Worm (Caenorhabditis elegans) whole organism, mixed stage, embryonic: ENCODE measurements around the gene wars-1.

Experiments
- M03D4.4 ChIP-seq: sonication (generic microtip); optimal IDR thresholded peaks from 2 replicates; lab custom pipeline; 2017; ENCODE audit warnings: mild to moderate bottlenecking, missing genetic modification characterization, missing compliant biosample characterization
- blmp-1 ChIP-seq: fragments of 150-350 bp; optimal IDR thresholded peaks from 2 replicates; lab custom pipeline; 2014; ENCODE audit warnings: missing biosample characterization, missing genetic modification characterization
- ceh-39 ChIP-seq: fragments of 150-350 bp; optimal IDR thresholded peaks from 2 replicates; lab custom pipeline; 2014; ENCODE audit warnings: missing biosample characterization, missing genetic modification characterization
- ceh-43 ChIP-seq: fragments of 200-800 bp; sonication (Bioruptor generic); optimal IDR thresholded peaks from 2 replicates; lab custom pipeline; 2018; ENCODE audit warnings: mild to moderate bottlenecking, missing genetic modification characterization, moderate library complexity, missing compliant biosample characterization
- ces-1 ChIP-seq: fragments of 150-350 bp; optimal IDR thresholded peaks from 2 replicates; lab custom pipeline; 2014; ENCODE audit warnings: missing biosample characterization, missing genetic modification reagents, missing genetic modification characterization
- cnd-1 ChIP-seq: fragments of 200-800 bp; sonication (Bioruptor generic); optimal IDR thresholded peaks from 2 replicates; lab custom pipeline; 2018; ENCODE audit warnings: mild to moderate bottlenecking, missing genetic modification characterization, missing compliant biosample characterization
- elt-1 ChIP-seq: sonication (generic microtip); optimal IDR thresholded peaks from 2 replicates; lab custom pipeline; 2017; ENCODE audit warnings: missing genetic modification characterization, mild to moderate bottlenecking, missing compliant biosample characterization, antibody characterized with exemption, moderate library complexity, borderline replicate concordance; ENCODE audit not compliant: insufficient read depth
- elt-3 ChIP-seq: fragments of 150-350 bp; optimal IDR thresholded peaks from 2 replicates; lab custom pipeline; 2014; ENCODE audit warnings: missing biosample characterization, missing genetic modification characterization
- flh-1 ChIP-seq: fragments of 200-800 bp; sonication (Bioruptor generic); optimal IDR thresholded peaks from 2 replicates; lab custom pipeline; 2018; ENCODE audit warnings: mild to moderate bottlenecking, missing genetic modification characterization, moderate library complexity, missing compliant biosample characterization
- ham-2 ChIP-seq: fragments of 200-800 bp; sonication (Bioruptor generic); optimal IDR thresholded peaks from 2 replicates; lab custom pipeline; 2018; ENCODE audit warnings: mild to moderate bottlenecking, missing genetic modification characterization, missing compliant biosample characterization
- hlh-1 ChIP-seq: fragments of 150-350 bp; optimal IDR thresholded peaks from 2 replicates; lab custom pipeline; 2014; ENCODE audit warnings: missing biosample characterization, missing genetic modification reagents, missing genetic modification characterization
- lin-13 ChIP-seq: fragments of 150-350 bp; optimal IDR thresholded peaks from 2 replicates; lab custom pipeline; 2014; ENCODE audit warnings: missing biosample characterization, missing genetic modification characterization
- lin-32 ChIP-seq: fragments of 200-800 bp; sonication (Bioruptor generic); optimal IDR thresholded peaks from 2 replicates; lab custom pipeline; 2018; ENCODE audit warnings: mild to moderate bottlenecking, missing genetic modification characterization, missing compliant biosample characterization
- lsy-2 ChIP-seq: fragments of 150-350 bp; optimal IDR thresholded peaks from 2 replicates; lab custom pipeline; 2014; ENCODE audit warnings: missing biosample characterization, missing genetic modification characterization
- mab-5 ChIP-seq: fragments of 150-350 bp; optimal IDR thresholded peaks from 2 replicates; lab custom pipeline; 2014; ENCODE audit warnings: missing biosample characterization, missing genetic modification characterization
- mep-1 ChIP-seq: fragments of 150-350 bp; optimal IDR thresholded peaks from 2 replicates; lab custom pipeline; 2017; ENCODE audit warnings: missing biosample characterization, missing genetic modification reagents, missing genetic modification characterization, inconsistent platforms
- mls-2 ChIP-seq: sonication (generic microtip); optimal IDR thresholded peaks from 2 replicates; lab custom pipeline; 2016; ENCODE audit warnings: mild to moderate bottlenecking, missing genetic modification characterization, moderate library complexity, missing compliant biosample characterization
- nhr-12 ChIP-seq: fragments of 150-350 bp; optimal IDR thresholded peaks from 2 replicates; lab custom pipeline; 2014; ENCODE audit warnings: missing biosample characterization, missing genetic modification characterization
- nhr-2 ChIP-seq: fragments of 150-350 bp; optimal IDR thresholded peaks from 2 replicates; lab custom pipeline; 2014; ENCODE audit warnings: missing biosample characterization, missing genetic modification characterization
- nhr-237 ChIP-seq: fragments of 150-350 bp; optimal IDR thresholded peaks from 2 replicates; lab custom pipeline; 2014; ENCODE audit warnings: missing biosample characterization, missing genetic modification characterization
- nhr-28 ChIP-seq: fragments of 150-350 bp; optimal IDR thresholded peaks from 2 replicates; lab custom pipeline; 2014; ENCODE audit warnings: missing biosample characterization, missing genetic modification characterization
- nhr-76 ChIP-seq: sonication (generic microtip); optimal IDR thresholded peaks from 2 replicates; lab custom pipeline; 2017; ENCODE audit warnings: missing biosample characterization, missing genetic modification characterization
- pha-4 ChIP-seq: fragments of 150-350 bp; optimal IDR thresholded peaks from 2 replicates; lab custom pipeline; 2018; ENCODE audit warnings: missing biosample characterization, missing genetic modification reagents, missing genetic modification characterization
- sem-2 ChIP-seq: fragments of 200-800 bp; sonication (Bioruptor generic); optimal IDR thresholded peaks from 2 replicates; lab custom pipeline; 2018; ENCODE audit warnings: mild to moderate bottlenecking, missing genetic modification characterization, missing compliant biosample characterization
- snpc-4 ChIP-seq: fragments of 150-350 bp; optimal IDR thresholded peaks from 2 replicates; lab custom pipeline; 2014; ENCODE audit warnings: missing biosample characterization, missing genetic modification characterization
- sptf-1 ChIP-seq: sonication (generic microtip); optimal IDR thresholded peaks from 2 replicates; lab custom pipeline; 2017; ENCODE audit warnings: mild to moderate bottlenecking, missing genetic modification characterization, moderate library complexity, missing compliant biosample characterization
- tbx-8 ChIP-seq: fragments of 200-800 bp; sonication (Bioruptor generic); optimal IDR thresholded peaks from 2 replicates; lab custom pipeline; 2018; ENCODE audit warnings: mild to moderate bottlenecking, missing genetic modification characterization, moderate library complexity, missing compliant biosample characterization
- unc-120 ChIP-seq: sonication (generic microtip); optimal IDR thresholded peaks from 2 replicates; lab custom pipeline; 2017; ENCODE audit warnings: missing genetic modification characterization, missing compliant biosample characterization; ENCODE audit not compliant: poor library complexity, severe bottlenecking
- unc-39 ChIP-seq: fragments of 150-350 bp; optimal IDR thresholded peaks from 2 replicates; lab custom pipeline; 2014; ENCODE audit warnings: missing biosample characterization, missing genetic modification characterization
- zip-8 ChIP-seq: fragments of 150-350 bp; optimal IDR thresholded peaks from 2 replicates; lab custom pipeline; 2014; ENCODE audit warnings: missing biosample characterization, missing genetic modification characterization
- ztf-11 ChIP-seq: fragments of 150-350 bp; optimal IDR thresholded peaks from 2 replicates; lab custom pipeline; 2014; ENCODE audit warnings: missing biosample characterization, missing genetic modification characterization

The wars-1 gene

ce11 chrV:18859121-18859520 lies at the start of gene wars-1:
Gene wars-1 (minus strand): TSS chrV:18859221.
- TF ChIP-seq elt-3 (tag; lab: Kevin White, UChicago), result no peak
- no peak for TF ChIP-seq elt-1
- no peak for TF ChIP-seq M03D4.4 (tag; lab: Kevin White, UChicago)

- TF ChIP-seq elt-1, result peak; percentile 65
- no peak for TF ChIP-seq flh-1 (GFP tag; lab: Kevin White, UChicago)
These were observed 48.5 kb upstream of the wars-1 start for ce11 chrV:18907519-18907918.

ce11 chrV:18903472-18903871 lies 44.5 kb upstream of the wars-1 start, which contains the start of gene mihp-2:
Gene mihp-2 (plus strand): TSS chrV:18903772.
- TF ChIP-seq sptf-1 (no peak), pha-4 (tag; lab: Kevin White, UChicago) (no peak), tbx-8 (GFP tag; lab: Kevin White, UChicago) (no peak), elt-1 (no peak), elt-3 (tag; lab: Kevin White, UChicago) (no peak), M03D4.4 (tag; lab: Kevin White, UChicago) (no peak), nhr-2 (tag; lab: Kevin White, UChicago) (no peak), flh-1 (GFP tag; lab: Kevin White, UChicago) (no peak), ham-2 (GFP tag; lab: Kevin White, UChicago) (no peak), nhr-76 (tag; lab: Kevin White, UChicago) (no peak), hlh-1 (tag; lab: Kevin White, UChicago) (no peak), lin-32 (GFP tag; lab: Kevin White, UChicago) (no peak)

- TF ChIP-seq flh-1 (GFP tag; lab: Kevin White, UChicago), result no peak
- no peak for TF ChIP-seq cnd-1 (tag; lab: Kevin White, UChicago)
- no peak for TF ChIP-seq M03D4.4 (tag; lab: Kevin White, UChicago)
- TF ChIP-seq mls-2, result no peak
- no peak for TF ChIP-seq sptf-1
- TF ChIP-seq unc-39 (tag; lab: Kevin White, UChicago), result no peak
- TF ChIP-seq elt-3 (tag; lab: Kevin White, UChicago), result no peak
- TF ChIP-seq ztf-11 (tag; lab: Kevin White, UChicago), result no peak
- TF ChIP-seq nhr-237 (tag; lab: Kevin White, UChicago), result no peak
- TF ChIP-seq tbx-8 (GFP tag; lab: Kevin White, UChicago), result no peak
These were observed 42.5 kb upstream of the wars-1 start for ce11 chrV:18901530-18901929.

ce11 chrV:18900437-18900836 lies 41.4 kb upstream of the wars-1 start, which contains the start of gene nhr-243:
Gene nhr-243 (minus strand): TSS chrV:18900537.
- TF ChIP-seq lin-13 (tag; lab: Kevin White, UChicago), result no peak
- no peak for TF ChIP-seq zip-8 (tag; lab: Kevin White, UChicago)
- no peak for TF ChIP-seq unc-120
- no peak for TF ChIP-seq ceh-43
- TF ChIP-seq sem-2 (GFP tag; lab: Kevin White, UChicago), result no peak
- TF ChIP-seq ces-1, result no peak
- no peak for TF ChIP-seq snpc-4 (tag; lab: Kevin White, UChicago)
- no peak for TF ChIP-seq ceh-39 (tag; lab: Kevin White, UChicago)
- TF ChIP-seq nhr-28 (tag; lab: Kevin White, UChicago), result no peak

ce11 chrV:18894924-18895388 lies 35.9 kb upstream of the wars-1 start, which contains the start of gene emb-4:
Gene emb-4 (minus strand): TSS chrV:18894974.
- TF ChIP-seq lsy-2 (tag; lab: Kevin White, UChicago), result no peak
- no peak for TF ChIP-seq sptf-1
- TF ChIP-seq nhr-12, result no peak
- TF ChIP-seq mep-1 (tag; lab: Kevin White, UChicago), result peak; percentile 32
- no peak for TF ChIP-seq mab-5 (tag; lab: Kevin White, UChicago)
- peak; percentile 36 for TF ChIP-seq lin-13 (tag; lab: Kevin White, UChicago)
- TF ChIP-seq blmp-1 (tag; lab: Kevin White, UChicago), result no peak
- TF ChIP-seq pha-4 (tag; lab: Kevin White, UChicago), result no peak
- peak; percentile 24 for TF ChIP-seq ces-1
- TF ChIP-seq, all 35 proteins: peak for 3
